Worm (Caenorhabditis elegans) whole organism, mixed stage, embryonic: ENCODE data around the gene Y39G8B.13.
A peak's percentile ranks its signal among the peaks of the same experiment; 100 is the strongest.
"Not testable (repeated sequence)": the region's sequence is repeated elsewhere in the genome, so short reads cannot be mapped to it uniquely, and the experiment has no call there.

Experiments used
- M03D4.4 ChIP-seq: sonication (generic microtip); optimal IDR thresholded peaks from 2 replicates; lab custom pipeline; 2017; ENCODE audit warnings: mild to moderate bottlenecking, missing genetic modification characterization, missing compliant biosample characterization
- bed-3 ChIP-seq: fragments of 200-800 bp; sonication (Bioruptor generic); optimal IDR thresholded peaks from 3 replicates; lab custom pipeline; 2018; ENCODE audit warnings: mild to moderate bottlenecking, missing genetic modification characterization, moderate library complexity, missing compliant biosample characterization
- blmp-1 ChIP-seq: fragments of 150-350 bp; optimal IDR thresholded peaks from 2 replicates; lab custom pipeline; 2014; ENCODE audit warnings: missing biosample characterization, missing genetic modification characterization
- ceh-39 ChIP-seq: fragments of 150-350 bp; optimal IDR thresholded peaks from 2 replicates; lab custom pipeline; 2014; ENCODE audit warnings: missing biosample characterization, missing genetic modification characterization
- ceh-43 ChIP-seq: fragments of 200-800 bp; sonication (Bioruptor generic); optimal IDR thresholded peaks from 2 replicates; lab custom pipeline; 2018; ENCODE audit warnings: mild to moderate bottlenecking, missing genetic modification characterization, moderate library complexity, missing compliant biosample characterization
- ceh-83 ChIP-seq: fragments of 200-800 bp; sonication (Bioruptor generic); optimal IDR thresholded peaks from 2 replicates; lab custom pipeline; 2018; ENCODE audit warnings: mild to moderate bottlenecking, missing genetic modification characterization, missing compliant biosample characterization
- ces-1 ChIP-seq: fragments of 150-350 bp; optimal IDR thresholded peaks from 2 replicates; lab custom pipeline; 2014; ENCODE audit warnings: missing biosample characterization, missing genetic modification reagents, missing genetic modification characterization
- cnd-1 ChIP-seq: fragments of 200-800 bp; sonication (Bioruptor generic); optimal IDR thresholded peaks from 2 replicates; lab custom pipeline; 2018; ENCODE audit warnings: mild to moderate bottlenecking, missing genetic modification characterization, missing compliant biosample characterization
- drap-1 ChIP-seq: fragments of 200-800 bp; sonication (Bioruptor generic); optimal IDR thresholded peaks from 3 replicates; lab custom pipeline; 2018; ENCODE audit warnings: mild to moderate bottlenecking, missing genetic modification characterization, missing compliant biosample characterization
- elt-1 ChIP-seq: sonication (generic microtip); optimal IDR thresholded peaks from 2 replicates; lab custom pipeline; 2017; ENCODE audit warnings: missing genetic modification characterization, mild to moderate bottlenecking, missing compliant biosample characterization, antibody characterized with exemption, moderate library complexity, borderline replicate concordance; ENCODE audit not compliant: insufficient read depth
- elt-3 ChIP-seq: fragments of 150-350 bp; optimal IDR thresholded peaks from 2 replicates; lab custom pipeline; 2014; ENCODE audit warnings: missing biosample characterization, missing genetic modification characterization
- flh-1 ChIP-seq: fragments of 200-800 bp; sonication (Bioruptor generic); optimal IDR thresholded peaks from 2 replicates; lab custom pipeline; 2018; ENCODE audit warnings: mild to moderate bottlenecking, missing genetic modification characterization, moderate library complexity, missing compliant biosample characterization
- ham-2 ChIP-seq: fragments of 200-800 bp; sonication (Bioruptor generic); optimal IDR thresholded peaks from 2 replicates; lab custom pipeline; 2018; ENCODE audit warnings: mild to moderate bottlenecking, missing genetic modification characterization, missing compliant biosample characterization
- hlh-1 ChIP-seq: fragments of 150-350 bp; optimal IDR thresholded peaks from 2 replicates; lab custom pipeline; 2014; ENCODE audit warnings: missing biosample characterization, missing genetic modification reagents, missing genetic modification characterization
- lsy-2 ChIP-seq: fragments of 150-350 bp; optimal IDR thresholded peaks from 2 replicates; lab custom pipeline; 2014; ENCODE audit warnings: missing biosample characterization, missing genetic modification characterization
- mep-1 ChIP-seq: fragments of 150-350 bp; optimal IDR thresholded peaks from 2 replicates; lab custom pipeline; 2017; ENCODE audit warnings: missing biosample characterization, missing genetic modification reagents, missing genetic modification characterization, inconsistent platforms
- mls-2 ChIP-seq: sonication (generic microtip); optimal IDR thresholded peaks from 2 replicates; lab custom pipeline; 2016; ENCODE audit warnings: mild to moderate bottlenecking, missing genetic modification characterization, moderate library complexity, missing compliant biosample characterization
- nhr-12 ChIP-seq: fragments of 150-350 bp; optimal IDR thresholded peaks from 2 replicates; lab custom pipeline; 2014; ENCODE audit warnings: missing biosample characterization, missing genetic modification characterization
- nhr-2 ChIP-seq: fragments of 150-350 bp; optimal IDR thresholded peaks from 2 replicates; lab custom pipeline; 2014; ENCODE audit warnings: missing biosample characterization, missing genetic modification characterization
- nhr-237 ChIP-seq: fragments of 150-350 bp; optimal IDR thresholded peaks from 2 replicates; lab custom pipeline; 2014; ENCODE audit warnings: missing biosample characterization, missing genetic modification characterization
- nhr-28 ChIP-seq: fragments of 150-350 bp; optimal IDR thresholded peaks from 2 replicates; lab custom pipeline; 2014; ENCODE audit warnings: missing biosample characterization, missing genetic modification characterization
- pha-4 ChIP-seq: fragments of 150-350 bp; optimal IDR thresholded peaks from 2 replicates; lab custom pipeline; 2018; ENCODE audit warnings: missing biosample characterization, missing genetic modification reagents, missing genetic modification characterization
- sem-2 ChIP-seq: fragments of 200-800 bp; sonication (Bioruptor generic); optimal IDR thresholded peaks from 2 replicates; lab custom pipeline; 2018; ENCODE audit warnings: mild to moderate bottlenecking, missing genetic modification characterization, missing compliant biosample characterization
- snpc-4 ChIP-seq: fragments of 150-350 bp; optimal IDR thresholded peaks from 2 replicates; lab custom pipeline; 2014; ENCODE audit warnings: missing biosample characterization, missing genetic modification characterization
- sptf-1 ChIP-seq: sonication (generic microtip); optimal IDR thresholded peaks from 2 replicates; lab custom pipeline; 2017; ENCODE audit warnings: mild to moderate bottlenecking, missing genetic modification characterization, moderate library complexity, missing compliant biosample characterization
- tbx-8 ChIP-seq: fragments of 200-800 bp; sonication (Bioruptor generic); optimal IDR thresholded peaks from 2 replicates; lab custom pipeline; 2018; ENCODE audit warnings: mild to moderate bottlenecking, missing genetic modification characterization, moderate library complexity, missing compliant biosample characterization
- unc-39 ChIP-seq: fragments of 150-350 bp; optimal IDR thresholded peaks from 2 replicates; lab custom pipeline; 2014; ENCODE audit warnings: missing biosample characterization, missing genetic modification characterization
- unc-62 ChIP-seq: fragments of 150-350 bp; optimal IDR thresholded peaks from 2 replicates; lab custom pipeline; 2014; ENCODE audit warnings: missing biosample characterization, missing genetic modification reagents, missing genetic modification characterization
- zip-8 ChIP-seq: fragments of 150-350 bp; optimal IDR thresholded peaks from 2 replicates; lab custom pipeline; 2014; ENCODE audit warnings: missing biosample characterization, missing genetic modification characterization
- ztf-11 ChIP-seq: fragments of 150-350 bp; optimal IDR thresholded peaks from 2 replicates; lab custom pipeline; 2014; ENCODE audit warnings: missing biosample characterization, missing genetic modification characterization

The Y39G8B.13 gene

ce11 chrII:14004770-14005169 is 21.9 kb upstream of the Y39G8B.13 start:
- TF ChIP-seq ham-2 (peak; percentile 53), ces-1 (no peak)
- TF ChIP-seq, all 35 proteins: peak for 1

DNA sequence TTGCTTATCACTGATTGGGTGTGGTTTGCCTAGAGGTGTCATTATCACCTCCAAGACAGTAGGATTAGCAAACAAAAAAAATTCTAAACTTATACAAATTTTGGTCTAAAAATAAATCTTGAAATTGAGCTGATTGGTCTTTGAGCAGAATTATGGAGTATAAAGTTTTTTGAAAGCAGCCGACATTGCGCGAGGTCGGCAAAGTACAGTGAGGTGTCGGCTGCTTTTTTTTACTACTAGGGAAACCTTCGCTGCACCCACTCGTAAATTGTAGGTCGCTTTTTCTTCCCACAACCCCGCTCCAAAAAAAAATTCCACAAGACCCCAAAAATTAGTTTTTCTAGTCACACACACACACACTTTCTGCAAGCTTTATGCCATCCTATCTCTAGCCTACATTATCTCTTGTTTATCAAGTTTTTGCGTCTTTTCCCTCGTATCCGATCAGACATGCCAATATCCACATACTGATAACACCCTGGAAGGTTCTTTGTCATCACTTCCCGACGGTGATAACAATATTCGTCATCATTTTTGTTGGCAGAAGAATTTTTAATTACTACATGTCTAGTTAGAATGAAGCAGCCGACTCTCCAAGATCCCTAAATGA is 21.1 kb upstream of the Y39G8B.13 start:
- no peak for TF ChIP-seq mls-2 (tag; lab: Kevin White, UChicago)
- peak; percentile 68 for TF ChIP-seq elt-3 (tag; lab: Kevin White, UChicago)

- TF ChIP-seq ztf-11 (tag; lab: Kevin White, UChicago) (no peak), ceh-83 (GFP tag; lab: Kevin White, UChicago) (no peak), zip-8 (tag; lab: Kevin White, UChicago) (no peak), nhr-12 (tag; lab: Kevin White, UChicago) (no peak), sem-2 (GFP tag; lab: Kevin White, UChicago) (no peak), ceh-39 (no peak), nhr-237 (no peak), cnd-1 (no peak), lsy-2 (no peak), ceh-43 (GFP tag; lab: Kevin White, UChicago) (no peak), snpc-4 (no peak), drap-1 (no peak), blmp-1 (tag; lab: Kevin White, UChicago) (no peak), hlh-1 (tag; lab: Kevin White, UChicago) (no peak), mep-1 (tag; lab: Kevin White, UChicago) (no peak)
These were observed 19.4 kb upstream of the Y39G8B.13 start, which contains the start of gene F01D5.5 for ce11 chrII:14002200-14002599. F01D5.5 (minus strand) TSS chrII:14002300.

DNA sequence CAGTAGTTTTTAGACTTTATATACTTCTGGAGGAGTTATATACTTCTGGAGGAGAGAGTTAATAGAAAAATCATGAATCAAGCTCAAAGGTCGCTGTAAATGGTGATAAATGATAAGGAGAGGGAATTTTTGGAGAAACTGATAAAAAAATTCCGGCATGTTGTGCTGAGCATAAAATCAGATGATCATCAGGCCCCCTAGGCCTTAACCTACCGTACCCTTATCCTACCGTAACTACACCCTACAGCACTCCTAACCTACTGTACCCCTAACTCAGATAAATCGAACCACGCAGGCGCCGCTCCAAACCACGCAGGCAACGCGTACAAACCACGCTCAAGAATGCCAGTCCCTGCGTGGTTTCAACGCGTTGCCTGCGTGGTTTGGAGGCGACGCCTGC is 17.2 kb upstream of the Y39G8B.13 start, which contains the start of gene F01D5.3:
F01D5.3 (minus strand) TSS at position 101 of the 400 bp plus-strand sequence.
- not testable (repeated sequence) for TF ChIP-seq ceh-43 (GFP tag; lab: Kevin White, UChicago); elt-1 (tag; lab: Kevin White, UChicago); unc-62 (GFP tag; lab: Kevin White, UChicago)

ce11 chrII:13998964-13999363 is 16.1 kb upstream of the Y39G8B.13 start, which contains the start of gene F01D5.2:
F01D5.2 (minus strand) TSS chrII:13999064.
- no peak for TF ChIP-seq mls-2 (tag; lab: Kevin White, UChicago)
- no peak for TF ChIP-seq drap-1
- TF ChIP-seq nhr-2, result no peak
- no peak for TF ChIP-seq ceh-83 (GFP tag; lab: Kevin White, UChicago)
- TF ChIP-seq lsy-2, result no peak
- TF ChIP-seq elt-3 (tag; lab: Kevin White, UChicago), result no peak
- TF ChIP-seq ceh-39, result no peak
- no peak for TF ChIP-seq nhr-237
- TF ChIP-seq cnd-1, result no peak
- no peak for TF ChIP-seq nhr-28
- no peak for TF ChIP-seq sptf-1 (tag; lab: Kevin White, UChicago)
- TF ChIP-seq flh-1 (GFP tag; lab: Kevin White, UChicago), result no peak
- no peak for TF ChIP-seq nhr-12 (tag; lab: Kevin White, UChicago)
- TF ChIP-seq M03D4.4 (tag; lab: Kevin White, UChicago), result no peak
- no peak for TF ChIP-seq hlh-1 (tag; lab: Kevin White, UChicago)
- no peak for TF ChIP-seq tbx-8 (GFP tag; lab: Kevin White, UChicago)
- no peak for TF ChIP-seq pha-4

ce11 chrII:13997989-13998388 is 15.1 kb upstream of the Y39G8B.13 start:
- TF ChIP-seq mls-2 (tag; lab: Kevin White, UChicago) (no peak), blmp-1 (tag; lab: Kevin White, UChicago) (no peak), bed-3 (no peak), unc-39 (tag; lab: Kevin White, UChicago) (no peak), hlh-1 (tag; lab: Kevin White, UChicago) (no peak), tbx-8 (GFP tag; lab: Kevin White, UChicago) (no peak)
